Fruit fly (Drosophila melanogaster): Measurements from ENCODE around the gene CG9853.
A peak's percentile ranks its signal among the peaks of the same experiment; 100 is the strongest.

CG9853 gene

DNA sequence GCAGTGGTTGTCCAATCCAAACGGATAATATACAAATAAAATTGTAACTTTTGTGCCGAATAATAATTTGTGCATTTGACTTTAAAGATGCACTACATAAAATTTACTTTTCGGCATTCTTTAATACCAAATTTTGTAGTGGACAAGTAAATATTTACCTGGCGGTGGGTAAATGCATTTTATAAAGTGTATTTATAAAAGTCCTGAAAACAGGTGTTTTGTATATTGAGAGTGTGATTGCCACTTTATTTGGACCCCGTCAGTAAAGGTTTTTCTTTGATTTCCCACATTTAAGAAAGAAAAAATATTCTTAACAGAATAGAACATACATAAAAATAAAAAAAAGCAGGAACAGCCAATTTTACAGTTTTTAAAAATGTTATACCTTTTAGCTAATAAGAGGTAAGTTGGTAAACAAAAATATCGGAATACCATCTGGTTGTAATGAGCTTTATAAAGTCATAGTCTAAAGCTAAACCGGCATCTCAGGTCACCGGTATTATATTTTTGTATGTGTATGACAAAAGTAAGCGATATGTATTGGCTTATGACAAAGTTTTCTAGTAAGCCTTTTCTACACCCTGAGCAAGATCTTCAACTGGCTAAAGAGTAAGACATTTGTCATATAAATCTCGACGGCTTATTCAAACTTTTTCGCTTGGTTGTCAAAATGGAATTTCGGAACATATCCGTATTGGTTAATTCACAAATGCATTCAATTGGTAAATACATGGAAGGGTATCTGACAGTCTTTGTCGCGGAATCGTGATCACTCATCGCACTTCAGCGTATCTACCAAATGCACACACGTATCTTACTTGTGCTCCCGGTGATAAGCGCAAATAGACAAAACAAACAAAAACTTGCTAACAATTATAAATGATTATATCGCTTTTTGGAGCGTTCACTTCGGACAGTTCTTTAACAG, 6.9 kb downstream of the CG9853 start (continued):
- peak; percentile 69 for TF ChIP-seq run (tag; optimal IDR thresholded peaks at IDR 0.05)
- peak; percentile 69 for TF ChIP-seq jumu (GFP tag; optimal IDR thresholded peaks at IDR 0.05)
- peak; percentile 81 for TF ChIP-seq Myb (GFP tag; optimal IDR thresholded peaks at IDR 0.05)
- peak; percentile 71 for TF ChIP-seq Abd-B (GFP tag; optimal IDR thresholded peaks at IDR 0.05)
- TF ChIP-seq ATbp (GFP tag; optimal IDR thresholded peaks at IDR 0.05): peak; percentile 86
- peak; percentile 51; the same call in 1 of the 2 replicates for TF ChIP-seq CG10959 (GFP tag; IDR thresholded peaks at IDR 0.05)
- no peak for TF ChIP-seq sqz (GFP tag; optimal IDR thresholded peaks at IDR 0.05)
- TF ChIP-seq Hr3 (GFP tag; optimal IDR thresholded peaks at IDR 0.05): peak; percentile 76
- TF ChIP-seq gro (GFP tag; optimal IDR thresholded peaks at IDR 0.05): peak; percentile 95
- no peak for TF ChIP-seq insv (GFP tag; optimal IDR thresholded peaks at IDR 0.05)
- TF ChIP-seq mam (GFP tag; optimal IDR thresholded peaks at IDR 0.05): peak; percentile 88
- peak; percentile 84 for TF ChIP-seq CG17328 (GFP tag; IDR thresholded peaks at IDR 0.05)
- no peak for TF ChIP-seq Poxn (GFP tag; IDR thresholded peaks at IDR 0.05)
- TF ChIP-seq BtbVII (GFP tag; optimal IDR thresholded peaks at IDR 0.05): peak; percentile 84
- TF ChIP-seq sob (GFP tag; IDR thresholded peaks at IDR 0.05): peak; percentile 88
- TF ChIP-seq CG10209 (GFP tag; optimal IDR thresholded peaks at IDR 0.05): peak; percentile 88
- TF ChIP-seq Bdp1 (GFP tag; optimal IDR thresholded peaks at IDR 0.05): peak; percentile 68
- no peak for TF ChIP-seq prd (optimal IDR thresholded peaks at IDR 0.05)
- TF ChIP-seq prd (GFP tag; IDR thresholded peaks at IDR 0.05): peak; percentile 90
- TF ChIP-seq Gsc (GFP tag; IDR thresholded peaks at IDR 0.05): no peak
- peak; percentile 77 for TF ChIP-seq CG11247 (GFP tag; IDR thresholded peaks at IDR 0.05)
- peak; percentile 8 for TF ChIP-seq kni (GFP tag; optimal IDR thresholded peaks at IDR 0.05)
- no peak for TF ChIP-seq Stat92E (GFP tag; optimal IDR thresholded peaks at IDR 0.05)
- peak; percentile 95 for TF ChIP-seq lab (GFP tag; optimal IDR thresholded peaks at IDR 0.05)
- peak; percentile 74 for TF ChIP-seq onecut (GFP tag; IDR thresholded peaks at IDR 0.05)
- TF ChIP-seq CG13123 (GFP tag; optimal IDR thresholded peaks at IDR 0.05): peak; percentile 74
- TF ChIP-seq Elba2 (GFP tag; optimal IDR thresholded peaks at IDR 0.05): no peak
- TF ChIP-seq CG13287 (GFP tag; IDR thresholded peaks at IDR 0.05; ENCODE audit: partially characterized antibody): 0 out of 2 replicates have a peak, but pooled peaks have one; percentile 16
- TF ChIP-seq Trl (optimal IDR thresholded peaks at IDR 0.05): no peak
- peak; percentile 87 for TF ChIP-seq Trl (GFP tag; optimal IDR thresholded peaks at IDR 0.05)
- TF ChIP-seq grau (tag; optimal IDR thresholded peaks at IDR 0.05): peak; percentile 90
- TF ChIP-seq sens (GFP tag): peak; percentile 95
- TF ChIP-seq Fer3 (tag; optimal IDR thresholded peaks at IDR 0.05): peak; percentile 88
- TF ChIP-seq ssp (GFP tag; IDR thresholded peaks at IDR 0.05): peak; percentile 72
- peak; percentile 88 for TF ChIP-seq CG9609 (GFP tag; optimal IDR thresholded peaks at IDR 0.05)
- peak; percentile 85 for TF ChIP-seq repo (GFP tag; optimal IDR thresholded peaks at IDR 0.05)
- peak; percentile 87 for TF ChIP-seq HLH3B (GFP tag; IDR thresholded peaks at IDR 0.05)
- peak; percentile 66; the same call in 1 of the 2 replicates for TF ChIP-seq cas (GFP tag; IDR thresholded peaks at IDR 0.05)
- peak; percentile 64 for TF ChIP-seq zen (tag; optimal IDR thresholded peaks at IDR 0.05)
- TF ChIP-seq CG32532 (GFP tag; IDR thresholded peaks at IDR 0.05): peak; percentile 86
- TF ChIP-seq TFAM (GFP tag; optimal IDR thresholded peaks at IDR 0.05): no peak
- no peak for TF ChIP-seq crol (GFP tag; IDR thresholded peaks at IDR 0.05)
- TF ChIP-seq klu (GFP tag; IDR thresholded peaks at IDR 0.05): no peak
- peak; percentile 76 to 93 for TF ChIP-seq Hr51 (GFP tag; optimal IDR thresholded peaks at IDR 0.05)
- TF ChIP-seq HmgZ (tag; optimal IDR thresholded peaks at IDR 0.05): peak; percentile 92
- TF ChIP-seq abd-A (tag; optimal IDR thresholded peaks at IDR 0.05): no peak
- TF ChIP-seq CG7372 (GFP tag; IDR thresholded peaks at IDR 0.05): peak; percentile 72
- peak; percentile 85 for TF ChIP-seq chn (GFP tag; optimal IDR thresholded peaks at IDR 0.05)
- peak; percentile 91 for TF ChIP-seq ind (GFP tag; optimal IDR thresholded peaks at IDR 0.05)
- peak; percentile 89 for TF ChIP-seq tgo (GFP tag; IDR thresholded peaks at IDR 0.05)

Data from whole organism, embryonic.